Fruit fly (Drosophila melanogaster): Measurements from ENCODE around the gene CG43394.

Gene CG43394

DNA sequence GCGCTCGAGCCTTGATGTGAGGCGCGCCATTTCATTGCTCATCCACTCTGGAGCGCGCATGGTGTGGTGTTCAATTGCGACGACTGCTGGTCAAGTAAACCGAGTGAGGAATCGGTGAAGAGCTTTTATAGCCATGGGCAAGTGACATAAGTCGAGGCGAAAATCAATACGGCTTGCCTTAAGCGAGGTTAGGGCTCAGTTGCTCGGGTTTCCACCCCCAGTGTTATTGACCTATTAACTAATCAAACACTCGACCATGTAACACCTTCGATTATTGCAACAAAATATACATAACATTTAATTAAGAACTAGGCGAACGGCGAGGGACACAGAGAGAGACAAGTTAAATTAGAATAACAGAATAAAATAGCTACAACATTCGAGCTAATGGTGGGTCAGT is 45.1 kb downstream of the CG43394 start, which contains the start of gene CG34134:
CG34134 (minus strand) TSS at position 101 of the 400 bp plus-strand sequence.
- TF ChIP-seq sob (GFP tag; IDR thresholded peaks at IDR 0.05), result no peak
- no peak for TF ChIP-seq CG6175 (GFP tag; IDR thresholded peaks at IDR 0.05)
- no peak for TF ChIP-seq CG9215 (GFP tag; IDR thresholded peaks at IDR 0.05)
- TF ChIP-seq cas (GFP tag; IDR thresholded peaks at IDR 0.05), result no peak
- TF ChIP-seq kay (GFP tag; optimal IDR thresholded peaks at IDR 0.05), result no peak
- no peak for TF ChIP-seq CG15011 (GFP tag; optimal IDR thresholded peaks at IDR 0.05)
- no peak for TF ChIP-seq CG11695 (GFP tag; IDR thresholded peaks at IDR 0.05)
- no peak for TF ChIP-seq CG10147 (GFP tag; optimal IDR thresholded peaks at IDR 0.05)
- no peak for TF ChIP-seq bowl (GFP tag; IDR thresholded peaks at IDR 0.05)
- no peak for TF ChIP-seq Blimp-1 (GFP tag; optimal IDR thresholded peaks at IDR 0.05)
- no peak for TF ChIP-seq Nf-YA (GFP tag; IDR thresholded peaks at IDR 0.05)
- no peak for TF ChIP-seq cato (GFP tag; optimal IDR thresholded peaks at IDR 0.05; ENCODE audit: borderline replicate concordance)
- TF ChIP-seq Doc3 (GFP tag; IDR thresholded peaks at IDR 0.05; ENCODE audit: partially characterized antibody), result no peak
- no peak for TF ChIP-seq CG8359 (GFP tag; optimal IDR thresholded peaks at IDR 0.05; ENCODE audit: borderline replicate concordance)
- no peak for TF ChIP-seq Jarid2 (GFP tag; optimal IDR thresholded peaks at IDR 0.05)

DNA sequence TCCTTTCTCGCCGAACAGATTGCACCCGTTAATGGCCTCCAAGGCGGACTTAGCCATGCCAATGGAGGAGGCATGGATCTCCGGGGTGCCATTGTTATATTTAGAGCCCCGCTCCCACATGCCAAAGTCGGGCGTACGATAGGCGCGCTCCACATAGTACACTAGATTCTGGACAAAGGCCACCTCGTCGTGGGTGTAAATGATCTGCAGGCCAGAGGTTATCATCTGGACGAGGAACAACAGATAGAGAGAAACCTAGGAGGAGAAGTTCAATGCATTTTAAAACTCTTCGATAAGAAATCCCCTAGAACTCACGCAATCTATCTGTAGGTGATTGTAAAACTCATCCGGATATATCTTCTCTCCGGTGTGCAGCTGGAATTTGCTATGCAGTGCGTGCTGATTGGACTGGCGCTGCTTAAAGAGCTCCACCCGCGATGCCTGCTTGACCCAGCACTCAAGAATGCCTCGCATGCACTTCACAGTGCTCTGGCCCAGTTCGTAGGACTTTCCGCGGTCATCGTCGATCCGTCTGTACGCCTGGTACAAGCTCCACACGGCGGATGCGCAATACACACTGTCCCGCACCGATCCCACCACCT is 50.3 kb downstream of the CG43394 start:
- TF ChIP-seq ken (GFP tag; IDR thresholded peaks at IDR 0.05), result peak; percentile 31; the same call in 1 of the 3 replicates
- 0 out of 3 replicates have a peak, but pooled peaks have one; percentile 35 for TF ChIP-seq CG14860 (GFP tag; IDR thresholded peaks at IDR 0.05; ENCODE audit: partially characterized antibody)
- no peak for TF ChIP-seq Oaz (GFP tag; IDR thresholded peaks at IDR 0.05)

DNA sequence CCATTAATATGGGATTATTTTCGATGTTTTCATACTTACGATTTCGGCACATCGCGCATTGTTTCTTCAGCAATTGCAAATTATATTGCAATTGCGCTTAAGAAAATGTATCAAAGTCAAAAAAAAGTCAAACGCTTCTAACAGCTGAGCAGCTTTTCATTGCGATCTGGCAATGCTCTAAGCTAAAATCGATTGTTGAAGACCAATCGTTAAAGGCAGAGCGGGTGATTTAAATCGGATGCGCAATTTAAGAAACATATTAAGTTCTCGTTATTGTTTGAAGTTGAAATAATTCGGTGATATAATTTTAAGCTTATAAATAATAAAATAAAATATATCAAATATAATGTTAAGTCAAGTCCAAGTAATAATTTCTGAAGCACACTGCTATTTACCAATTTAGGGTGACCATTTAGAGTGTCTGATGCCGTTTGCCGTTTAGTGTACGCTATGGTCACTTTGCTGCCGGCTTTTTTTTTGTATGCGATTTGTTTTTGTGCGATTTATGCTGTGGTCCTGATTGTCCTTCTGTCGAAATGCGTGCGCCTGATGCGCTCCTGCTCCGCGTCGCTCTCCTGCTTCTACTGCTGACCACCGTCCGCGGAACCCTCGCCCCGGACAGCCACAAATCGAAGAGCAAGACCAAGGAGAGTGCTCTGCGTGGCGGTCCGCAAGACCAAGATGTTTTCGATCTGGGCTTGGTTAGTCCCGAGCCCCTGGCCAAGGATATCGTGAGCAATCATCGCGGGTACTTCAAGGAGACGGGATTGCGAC is 51.4 kb downstream of the CG43394 start, which contains the start of the genes CG8475 and CG8460:
CG8475 (minus strand) TSS at position 162 of the 774 bp plus-strand sequence.
CG8460 (plus strand) TSS at position 437 of the 774 bp plus-strand sequence.
- TF ChIP-seq corto (GFP tag; optimal IDR thresholded peaks at IDR 0.05) (no peak), MBD-R2 (GFP tag; IDR thresholded peaks at IDR 0.05) (peak; percentile 51; the same call in 1 of the 2 replicates), gcm (GFP tag; optimal IDR thresholded peaks at IDR 0.05) (no peak), vnd (GFP tag; IDR thresholded peaks at IDR 0.05; ENCODE audit: partially characterized antibody) (no peak), CG11696 (GFP tag; IDR thresholded peaks at IDR 0.05) (no peak), amos (GFP tag; IDR thresholded peaks at IDR 0.05; ENCODE audit: partially characterized antibody) (peak; percentile 35; the same call in 1 of the 2 replicates), CG2116 (GFP tag; optimal IDR thresholded peaks at IDR 0.05) (peak; percentile 50), dmrt11E (tag; optimal IDR thresholded peaks at IDR 0.05) (no peak), BEAF-32 (GFP tag; optimal IDR thresholded peaks at IDR 0.05) (peak; percentile 45), tll (GFP tag; optimal IDR thresholded peaks at IDR 0.05) (no peak), psq (GFP tag; optimal IDR thresholded peaks at IDR 0.05) (no peak), CG6791 (GFP tag; IDR thresholded peaks at IDR 0.05; ENCODE audit: partially characterized antibody) (no peak), Hand (GFP tag; optimal IDR thresholded peaks at IDR 0.05) (no peak), Sox100B (GFP tag; optimal IDR thresholded peaks at IDR 0.05) (no peak), Six4 (GFP tag; optimal IDR thresholded peaks at IDR 0.05) (no peak), CG9727 (GFP tag; optimal IDR thresholded peaks at IDR 0.05) (no peak), CHES-1-like (GFP tag; optimal IDR thresholded peaks at IDR 0.05) (no peak), CG9797 (GFP tag; optimal IDR thresholded peaks at IDR 0.05) (peak; percentile 39), sug (tag; optimal IDR thresholded peaks at IDR 0.05) (no peak), Pdp1 (GFP tag; optimal IDR thresholded peaks at IDR 0.05) (no peak), gcm2 (GFP tag; optimal IDR thresholded peaks at IDR 0.05) (no peak), Xbp1 (GFP tag; optimal IDR thresholded peaks at IDR 0.05) (no peak), hb (GFP tag; IDR thresholded peaks at IDR 0.05; ENCODE audit: partially characterized antibody) (no peak), CG10959 (GFP tag; IDR thresholded peaks at IDR 0.05) (no peak), pita (GFP tag; optimal IDR thresholded peaks at IDR 0.05) (no peak), CG17802 (tag; optimal IDR thresholded peaks at IDR 0.05) (no peak), luna (GFP tag; optimal IDR thresholded peaks at IDR 0.05) (no peak)

All from whole organism, embryonic.